Worm (Caenorhabditis elegans): Measurements from ENCODE around the gene srd-42.

The srd-42 gene

DNA sequence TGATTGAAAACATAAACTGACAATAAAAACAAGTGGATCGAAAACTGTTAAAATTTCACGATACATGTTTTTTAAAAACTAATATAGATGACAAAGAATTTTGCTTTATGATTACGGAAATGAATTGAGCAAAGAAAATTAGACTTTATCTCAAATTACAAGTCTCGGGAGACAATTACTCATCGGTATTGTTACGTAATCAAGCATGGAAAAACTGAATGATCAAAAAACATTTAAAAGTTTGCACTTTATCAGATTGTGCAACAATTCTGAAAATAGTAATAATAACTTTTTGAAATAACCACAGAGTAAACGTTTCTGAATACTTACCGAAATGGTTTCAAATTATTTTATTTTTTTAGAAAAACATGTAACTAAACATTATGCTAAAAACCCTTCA is 2.5 kb upstream of the srd-42 start, which contains the start of gene srd-43:
srd-43 (minus strand) TSS at position 66 of the 400 bp plus-strand sequence.
- TF ChIP-seq nhr-237 (tag; optimal IDR thresholded peaks at IDR 0.05) = no peak
- TF ChIP-seq nhr-77 (tag; optimal IDR thresholded peaks at IDR 0.05) = no peak
- no peak for TF ChIP-seq blmp-1 (tag; optimal IDR thresholded peaks at IDR 0.05; ENCODE audit: insufficient read depth)
- no peak for TF ChIP-seq fos-1 (tag; optimal IDR thresholded peaks at IDR 0.05)
- TF ChIP-seq nhr-21 (tag; optimal IDR thresholded peaks at IDR 0.05) = no peak

DNA sequence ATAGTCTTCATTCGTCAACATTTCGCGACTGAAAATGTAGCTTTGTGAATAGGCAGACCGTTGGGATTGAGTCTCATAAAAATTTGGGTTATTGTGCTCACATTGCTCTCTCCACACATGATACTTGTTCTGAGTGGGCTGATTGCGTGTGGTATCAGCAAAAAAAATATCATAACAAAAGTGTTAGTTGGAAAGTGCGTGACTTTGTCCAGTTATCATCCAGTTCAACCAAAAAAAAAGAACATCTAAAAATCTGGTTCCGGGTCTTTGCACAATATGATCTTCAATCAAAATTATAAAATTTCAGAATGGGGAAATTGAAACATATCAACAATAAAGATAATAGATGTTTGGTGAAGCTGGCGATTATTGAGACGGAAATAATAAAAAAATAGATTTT is 2.8 kb downstream of the srd-42 start, which contains the start of gene srd-39:
srd-39 (minus strand) TSS at position 101 of the 400 bp plus-strand sequence.
- no peak for TF ChIP-seq nhr-77 (tag; optimal IDR thresholded peaks at IDR 0.05)
- TF ChIP-seq elt-1 (tag; optimal IDR thresholded peaks at IDR 0.05) = no peak
- no peak for TF ChIP-seq Y55F3AM.14 (GFP tag; optimal IDR thresholded peaks at IDR 0.05)
- TF ChIP-seq nhr-237 (tag; optimal IDR thresholded peaks at IDR 0.05) = no peak
- TF ChIP-seq ztf-11 (tag; optimal IDR thresholded peaks at IDR 0.05) = no peak

DNA sequence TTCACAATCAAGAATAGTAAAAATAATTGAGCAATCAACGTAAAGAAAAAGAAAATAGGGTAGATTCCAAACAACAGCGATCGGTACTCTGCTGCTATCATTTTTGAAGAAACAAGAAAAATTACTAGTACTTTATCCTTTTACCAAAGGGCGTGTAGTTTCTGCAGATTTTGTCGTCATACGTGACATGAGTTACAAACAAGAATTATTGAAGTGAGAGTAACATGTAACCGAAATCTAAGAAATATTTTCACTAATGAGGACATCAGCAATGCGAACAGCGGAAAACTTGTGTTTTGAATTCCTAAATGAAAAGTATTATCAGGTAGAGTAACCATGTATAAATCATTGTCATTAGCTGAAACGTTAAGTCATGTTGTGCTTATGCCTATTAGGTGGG is 8.6 kb downstream of the srd-42 start, which contains the start of gene srd-36:
srd-36 (minus strand) TSS at position 101 of the 400 bp plus-strand sequence.
- TF ChIP-seq fos-1 (tag; optimal IDR thresholded peaks at IDR 0.05) (no peak), crh-2 (tag; optimal IDR thresholded peaks at IDR 0.05) (no peak), snpc-4 (tag; optimal IDR thresholded peaks at IDR 0.05) (no peak), nhr-11 (tag; optimal IDR thresholded peaks at IDR 0.05) (no peak), skn-1 (tag; optimal IDR thresholded peaks at IDR 0.05) (no peak), mab-5 (tag; optimal IDR thresholded peaks at IDR 0.05) (no peak), elt-3 (tag; optimal IDR thresholded peaks at IDR 0.05) (no peak), sem-4 (tag; optimal IDR thresholded peaks at IDR 0.05) (no peak), gmeb-1 (tag; optimal IDR thresholded peaks at IDR 0.05) (no peak), R02D3.7 (tag; optimal IDR thresholded peaks at IDR 0.05) (no peak), zag-1 (tag; optimal IDR thresholded peaks at IDR 0.05) (no peak), lin-39 (tag; optimal IDR thresholded peaks at IDR 0.05) (no peak), Y55F3AM.14 (GFP tag; optimal IDR thresholded peaks at IDR 0.05) (no peak), unc-62 (GFP tag; optimal IDR thresholded peaks at IDR 0.05) (no peak)

ce11 chrX:13293023-13293422 is 10.2 kb downstream of the srd-42 start:
- TF ChIP-seq aly-2 (tag; optimal IDR thresholded peaks at IDR 0.05) = no peak
- no peak for TF ChIP-seq nhr-129 (tag; optimal IDR thresholded peaks at IDR 0.05)
- no peak for TF ChIP-seq lin-11 (tag; optimal IDR thresholded peaks at IDR 0.05)
- TF ChIP-seq ztf-11 (tag; optimal IDR thresholded peaks at IDR 0.05) = no peak
- no peak for TF ChIP-seq ceh-16 (tag; optimal IDR thresholded peaks at IDR 0.05)
- TF ChIP-seq sma-9 (GFP tag; optimal IDR thresholded peaks at IDR 0.05) = no peak
- TF ChIP-seq sma-9 (tag; optimal IDR thresholded peaks at IDR 0.05) = no peak
- TF ChIP-seq alr-1 (tag; optimal IDR thresholded peaks at IDR 0.05) = no peak
- no peak for TF ChIP-seq blmp-1 (tag; optimal IDR thresholded peaks at IDR 0.05; ENCODE audit: insufficient read depth)

DNA sequence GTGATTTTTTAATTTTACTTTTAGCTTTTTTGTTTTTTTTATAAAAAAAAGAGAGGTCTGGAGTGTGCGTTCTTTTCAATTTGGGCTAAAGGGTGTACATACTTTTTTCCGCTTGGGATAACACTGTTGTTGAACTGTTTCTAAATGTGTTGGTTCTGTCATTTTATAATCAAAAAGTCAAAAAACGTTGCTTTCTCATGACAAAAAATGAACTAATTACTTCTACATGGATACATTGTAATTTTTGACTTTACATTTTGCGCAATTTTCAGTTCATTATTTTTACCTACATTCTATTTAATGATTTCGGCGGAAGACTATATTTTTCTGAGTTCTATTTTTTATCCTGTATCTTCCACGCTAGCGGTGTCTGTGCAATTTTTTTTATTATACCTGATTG is 11.8 kb downstream of the srd-42 start, which contains the start of gene srd-38:
srd-38 (plus strand) TSS at position 301 of the 400 bp plus-strand sequence.
- no peak for TF ChIP-seq fos-1 (tag; optimal IDR thresholded peaks at IDR 0.05)
- no peak for TF ChIP-seq lin-11 (tag; optimal IDR thresholded peaks at IDR 0.05)
- no peak for TF ChIP-seq sem-4 (tag; optimal IDR thresholded peaks at IDR 0.05)
- no peak for TF ChIP-seq lsy-2 (tag; optimal IDR thresholded peaks at IDR 0.05)
- TF ChIP-seq nhr-129 (tag; optimal IDR thresholded peaks at IDR 0.05) = no peak
- no peak for TF ChIP-seq nhr-237 (tag; optimal IDR thresholded peaks at IDR 0.05)
- TF ChIP-seq alr-1 (tag; optimal IDR thresholded peaks at IDR 0.05) = no peak
- TF ChIP-seq R02D3.7 (tag; optimal IDR thresholded peaks at IDR 0.05) = no peak
- TF ChIP-seq unc-62 (GFP tag; optimal IDR thresholded peaks at IDR 0.05) = no peak
- TF ChIP-seq blmp-1 (tag; optimal IDR thresholded peaks at IDR 0.05; ENCODE audit: insufficient read depth) = no peak

ce11 chrX:13290531-13290930 is 12.7 kb downstream of the srd-42 start, which contains the start of gene R04D3.3:
R04D3.3 (minus strand) TSS chrX:13290631.
- TF ChIP-seq nhr-25 (tag; optimal IDR thresholded peaks at IDR 0.05) (no peak), nhr-6 (tag; optimal IDR thresholded peaks at IDR 0.05) (no peak), ztf-4 (tag; optimal IDR thresholded peaks at IDR 0.05) (no peak), aly-2 (tag; optimal IDR thresholded peaks at IDR 0.05) (no peak), ztf-1 (GFP tag; conservative IDR thresholded peaks at IDR 0.05) (no peak), Y55F3AM.14 (GFP tag; optimal IDR thresholded peaks at IDR 0.05) (no peak), dmd-4 (tag; optimal IDR thresholded peaks at IDR 0.05) (no peak), mab-5 (tag; optimal IDR thresholded peaks at IDR 0.05) (no peak), ama-1 (optimal IDR thresholded peaks at IDR 0.05) (no peak), nhr-237 (tag; optimal IDR thresholded peaks at IDR 0.05) (no peak), elt-3 (tag; optimal IDR thresholded peaks at IDR 0.05) (no peak), alr-1 (tag; optimal IDR thresholded peaks at IDR 0.05) (no peak), unc-55 (GFP tag; optimal IDR thresholded peaks at IDR 0.05) (no peak), ZK546.5 (tag; optimal IDR thresholded peaks at IDR 0.05) (no peak), gmeb-1 (tag; optimal IDR thresholded peaks at IDR 0.05) (no peak), mdl-1 (tag; optimal IDR thresholded peaks at IDR 0.05) (no peak), nhr-11 (tag; optimal IDR thresholded peaks at IDR 0.05) (no peak), nhr-10 (tag; optimal IDR thresholded peaks at IDR 0.05) (no peak)

Measured in whole organism, L2 larva.